Worm (Caenorhabditis elegans): ENCODE measurements around the gene nspa-2.
"Not testable (repeated sequence)": the region's sequence is repeated elsewhere in the genome, so short reads cannot be mapped to it uniquely, and the experiment has no call there.

The nspa-2 gene

DNA sequence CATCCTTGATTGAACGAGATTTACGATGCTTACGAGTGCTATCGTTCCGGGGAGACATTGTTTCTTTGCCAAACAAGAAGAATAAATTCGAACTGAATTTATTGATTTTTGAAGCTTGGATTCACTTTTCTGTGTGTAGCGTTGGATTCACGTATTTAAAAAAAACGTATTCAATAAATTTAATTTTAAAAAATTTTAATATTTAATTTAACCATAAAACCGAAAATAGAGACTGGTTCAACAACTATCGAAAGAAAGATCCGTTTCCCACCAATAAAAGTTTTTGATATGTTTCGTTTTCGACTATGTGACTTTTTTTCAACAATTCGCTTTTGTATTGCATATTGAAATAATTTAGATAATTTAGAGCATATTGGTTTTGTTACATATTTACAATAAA is 15.5 kb upstream of the nspa-2 start, which contains the start of gene ZC412.5:
Gene ZC412.5, minus strand, starts transcription at position 101 of the 400 bp plus-strand sequence.
- no peak for TF ChIP-seq hnd-1 (tag; optimal IDR thresholded peaks at IDR 0.05)
- TF ChIP-seq ceh-36 (tag; optimal IDR thresholded peaks at IDR 0.05), result no peak
- no peak for TF ChIP-seq ets-7 (tag; optimal IDR thresholded peaks at IDR 0.05)
- TF ChIP-seq tra-4 (tag; optimal IDR thresholded peaks at IDR 0.05), result no peak
- TF ChIP-seq F13C5.2 (tag; optimal IDR thresholded peaks at IDR 0.05), result no peak
- no peak for TF ChIP-seq ama-1 (optimal IDR thresholded peaks at IDR 0.05)
- no peak for TF ChIP-seq sea-1 (GFP tag; conservative IDR thresholded peaks at IDR 0.05)
- no peak for TF ChIP-seq hmg-4 (GFP tag; optimal IDR thresholded peaks at IDR 0.05)
- no peak for TF ChIP-seq tbx-11 (GFP tag; IDR thresholded peaks at IDR 0.05)
- no peak for TF ChIP-seq flt-1 (GFP tag; IDR thresholded peaks at IDR 0.05)
- no peak for TF ChIP-seq ceh-13 (GFP tag; optimal IDR thresholded peaks at IDR 0.05)
- no peak for TF ChIP-seq scrt-1 (GFP tag; IDR thresholded peaks at IDR 0.05)
- no peak for TF ChIP-seq hmbx-1 (tag; optimal IDR thresholded peaks at IDR 0.05)
- no peak for TF ChIP-seq tbx-37 (GFP tag; conservative IDR thresholded peaks at IDR 0.05)

DNA sequence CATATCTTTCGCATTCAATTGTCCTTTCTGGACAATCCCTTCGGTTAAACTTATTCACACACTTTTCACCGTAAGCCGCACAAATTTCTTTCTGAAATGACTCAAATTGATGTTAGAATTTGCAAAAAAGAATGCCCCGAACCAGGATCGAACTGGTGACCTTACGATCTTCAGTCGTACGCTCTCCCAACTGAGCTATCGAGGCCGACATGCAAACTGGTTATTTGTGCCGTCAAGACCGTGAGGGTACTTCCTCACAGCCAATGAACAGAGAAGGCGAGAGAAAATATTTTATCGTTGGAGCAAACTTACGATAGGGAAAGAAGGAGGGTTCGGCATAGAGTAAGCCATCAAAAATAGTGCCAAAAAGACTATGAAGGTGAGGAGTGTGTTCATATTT is 14.6 kb upstream of the nspa-2 start:
- TF ChIP-seq hmg-4 (GFP tag; optimal IDR thresholded peaks at IDR 0.05) (peak; percentile 41), tbx-11 (GFP tag; IDR thresholded peaks at IDR 0.05) (peak; percentile 45; the same call in 1 of the 2 replicates), tbx-37 (GFP tag; conservative IDR thresholded peaks at IDR 0.05) (peak; percentile 49; the same call in 1 of the 2 replicates), pes-1 (GFP tag; IDR thresholded peaks at IDR 0.05) (peak; percentile 83), scrt-1 (GFP tag; IDR thresholded peaks at IDR 0.05) (peak; percentile 74), F13C5.2 (tag; optimal IDR thresholded peaks at IDR 0.05) (peak; percentile 44), flt-1 (GFP tag; IDR thresholded peaks at IDR 0.05) (peak; percentile 73), aly-1 (tag; optimal IDR thresholded peaks at IDR 0.05) (no peak), ceh-36 (tag; optimal IDR thresholded peaks at IDR 0.05) (peak; percentile 53), sea-1 (GFP tag; conservative IDR thresholded peaks at IDR 0.05) (no peak), ceh-13 (GFP tag; optimal IDR thresholded peaks at IDR 0.05) (peak; percentile 30), hnd-1 (tag; optimal IDR thresholded peaks at IDR 0.05) (no peak), tra-4 (tag; optimal IDR thresholded peaks at IDR 0.05) (no peak), B0310.2 (tag; optimal IDR thresholded peaks at IDR 0.05) (peak; percentile 72)

ce11 chrV:14876724-14877123 is 14.2 kb upstream of the nspa-2 start, which contains the start of gene ZC412.10:
ZC412.10 (minus strand) TSS chrV:14876824.
- not testable (repeated sequence) for TF ChIP-seq ceh-36 (tag; optimal IDR thresholded peaks at IDR 0.05); flt-1 (GFP tag; IDR thresholded peaks at IDR 0.05); B0310.2 (tag; optimal IDR thresholded peaks at IDR 0.05)

DNA sequence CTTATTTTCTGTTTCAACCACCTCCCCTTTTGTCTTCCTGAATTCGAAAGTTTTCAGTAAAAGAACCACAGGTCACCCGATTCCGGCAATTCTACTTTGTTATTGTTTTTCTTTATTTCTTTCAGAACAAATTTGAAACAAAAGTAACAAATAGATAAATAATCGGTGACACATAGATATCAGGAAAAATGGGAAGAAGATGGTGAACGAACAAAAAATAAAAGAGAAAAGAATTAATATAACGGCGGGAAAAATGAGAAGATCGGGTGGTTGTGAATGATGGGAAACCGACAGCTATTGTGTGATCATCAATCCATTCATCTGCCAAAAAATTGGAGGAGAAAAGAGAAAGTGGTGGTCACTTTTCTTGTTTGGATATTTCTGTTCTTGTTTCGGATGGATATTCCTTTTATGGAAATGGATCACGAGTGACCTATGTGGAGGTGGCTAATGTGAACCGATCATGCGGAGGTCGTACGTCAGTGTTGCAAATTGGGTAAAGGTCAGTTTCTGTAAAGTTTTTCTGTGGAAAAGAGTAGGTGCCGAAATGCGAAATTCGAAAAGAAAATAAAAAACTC is 13.6 kb upstream of the nspa-2 start:
- TF ChIP-seq tbx-11 (GFP tag; IDR thresholded peaks at IDR 0.05), result no peak
- no peak for TF ChIP-seq hnd-1 (tag; optimal IDR thresholded peaks at IDR 0.05)
- TF ChIP-seq scrt-1 (GFP tag; IDR thresholded peaks at IDR 0.05), result no peak
- TF ChIP-seq ets-7 (tag; optimal IDR thresholded peaks at IDR 0.05), result no peak
- no peak for TF ChIP-seq tbx-37 (GFP tag; conservative IDR thresholded peaks at IDR 0.05)
- no peak for TF ChIP-seq hmbx-1 (tag; optimal IDR thresholded peaks at IDR 0.05)
- no peak for TF ChIP-seq ceh-36 (tag; optimal IDR thresholded peaks at IDR 0.05)
- no peak for TF ChIP-seq sea-1 (GFP tag; conservative IDR thresholded peaks at IDR 0.05)
- TF ChIP-seq ama-1 (optimal IDR thresholded peaks at IDR 0.05), result no peak
- no peak for TF ChIP-seq hmg-4 (GFP tag; optimal IDR thresholded peaks at IDR 0.05)
- no peak for TF ChIP-seq B0310.2 (tag; optimal IDR thresholded peaks at IDR 0.05)
- no peak for TF ChIP-seq aly-1 (tag; optimal IDR thresholded peaks at IDR 0.05)

DNA sequence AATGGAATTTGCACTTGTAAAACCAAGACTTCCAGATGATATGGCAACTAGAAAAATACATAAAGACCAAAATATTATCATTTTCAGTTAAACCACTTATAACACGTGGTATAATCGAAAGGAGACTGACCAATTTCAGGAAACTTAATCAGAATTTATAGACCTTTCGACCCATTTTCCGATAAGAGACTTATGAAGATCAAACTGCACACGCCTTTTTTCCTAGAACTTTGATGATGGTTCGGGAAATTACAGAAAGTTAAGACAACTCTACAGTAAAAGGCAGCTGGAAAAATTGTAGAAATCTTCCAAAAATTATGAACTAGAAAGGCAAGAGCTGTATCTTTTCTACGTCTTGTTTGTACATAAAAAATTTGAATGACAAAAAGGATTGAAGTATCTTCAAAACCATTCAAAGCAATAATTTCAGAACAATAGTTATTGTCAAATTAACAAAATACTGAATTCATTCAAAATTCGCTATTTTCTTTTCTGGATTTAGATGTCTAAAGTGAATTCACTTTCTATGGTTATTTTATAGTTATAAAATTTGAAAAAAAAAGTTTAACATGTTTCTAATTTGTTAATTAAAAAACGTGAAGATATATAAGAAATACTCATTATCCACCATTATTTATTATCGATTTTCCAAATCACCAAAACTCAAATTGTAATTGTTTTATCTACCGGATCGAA is 2.6 kb downstream of the nspa-2 start, which contains the start of the genes mpst-2 and H12D21.5:
Gene mpst-2, minus strand, starts transcription at position 101 of the 696 bp plus-strand sequence.
Gene H12D21.5, plus strand, starts transcription at position 646 of the 696 bp plus-strand sequence.
- TF ChIP-seq F13C5.2 (tag; optimal IDR thresholded peaks at IDR 0.05), result no peak
- no peak for TF ChIP-seq scrt-1 (GFP tag; IDR thresholded peaks at IDR 0.05)
- no peak for TF ChIP-seq pes-1 (GFP tag; IDR thresholded peaks at IDR 0.05)
- no peak for TF ChIP-seq hmbx-1 (tag; optimal IDR thresholded peaks at IDR 0.05)
- no peak for TF ChIP-seq flt-1 (GFP tag; IDR thresholded peaks at IDR 0.05)
- no peak for TF ChIP-seq ets-7 (tag; optimal IDR thresholded peaks at IDR 0.05)
- TF ChIP-seq B0310.2 (tag; optimal IDR thresholded peaks at IDR 0.05), result no peak
- no peak for TF ChIP-seq tbx-37 (GFP tag; conservative IDR thresholded peaks at IDR 0.05)
- TF ChIP-seq aly-1 (tag; optimal IDR thresholded peaks at IDR 0.05), result no peak
- no peak for TF ChIP-seq ceh-13 (GFP tag; optimal IDR thresholded peaks at IDR 0.05)
- TF ChIP-seq tra-4 (tag; optimal IDR thresholded peaks at IDR 0.05), result no peak
- TF ChIP-seq sea-1 (GFP tag; conservative IDR thresholded peaks at IDR 0.05), result no peak
- no peak for TF ChIP-seq ama-1 (optimal IDR thresholded peaks at IDR 0.05)
- TF ChIP-seq hnd-1 (tag; optimal IDR thresholded peaks at IDR 0.05), result no peak
- TF ChIP-seq tbx-11 (GFP tag; IDR thresholded peaks at IDR 0.05), result no peak
- TF ChIP-seq hmg-4 (GFP tag; optimal IDR thresholded peaks at IDR 0.05), result no peak
- no peak for TF ChIP-seq ceh-36 (tag; optimal IDR thresholded peaks at IDR 0.05)

DNA sequence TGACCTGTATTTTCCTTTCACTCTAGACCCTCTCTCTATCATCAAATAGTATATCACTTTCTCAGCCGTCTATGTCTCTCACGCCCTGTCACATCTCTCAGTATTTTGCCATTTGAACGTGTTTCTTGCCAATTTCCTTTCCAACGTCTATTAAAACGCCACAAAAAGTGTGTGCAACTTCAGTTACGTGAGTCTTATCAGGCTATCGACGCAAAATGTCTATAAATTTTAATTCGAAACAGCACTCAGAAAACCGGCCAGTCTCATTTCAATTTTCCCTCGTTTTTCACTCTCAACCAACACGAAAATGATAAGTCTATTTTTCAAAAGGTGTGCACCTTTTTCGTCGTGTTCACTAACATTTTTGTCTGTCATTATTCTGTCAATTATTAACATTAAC is 4.7 kb downstream of the nspa-2 start, which contains the start of gene mpst-3:
Gene mpst-3, plus strand, starts transcription at position 91 of the 400 bp plus-strand sequence.
- TF ChIP-seq hmbx-1 (tag; optimal IDR thresholded peaks at IDR 0.05) (no peak), tra-4 (tag; optimal IDR thresholded peaks at IDR 0.05) (no peak), scrt-1 (GFP tag; IDR thresholded peaks at IDR 0.05) (no peak), hmg-4 (GFP tag; optimal IDR thresholded peaks at IDR 0.05) (no peak), flt-1 (GFP tag; IDR thresholded peaks at IDR 0.05) (no peak), ets-7 (tag; optimal IDR thresholded peaks at IDR 0.05) (no peak), tbx-37 (GFP tag; conservative IDR thresholded peaks at IDR 0.05) (no peak), hnd-1 (tag; optimal IDR thresholded peaks at IDR 0.05) (no peak), sea-1 (GFP tag; conservative IDR thresholded peaks at IDR 0.05) (no peak), ceh-13 (GFP tag; optimal IDR thresholded peaks at IDR 0.05) (no peak), B0310.2 (tag; optimal IDR thresholded peaks at IDR 0.05) (no peak), ama-1 (optimal IDR thresholded peaks at IDR 0.05) (no peak), pes-1 (GFP tag; IDR thresholded peaks at IDR 0.05) (no peak), F13C5.2 (tag; optimal IDR thresholded peaks at IDR 0.05) (no peak), aly-1 (tag; optimal IDR thresholded peaks at IDR 0.05) (no peak), tbx-11 (GFP tag; IDR thresholded peaks at IDR 0.05) (no peak)

Measured in whole organism, early embryonic.